Fruit fly (Drosophila melanogaster): Measurements from ENCODE around the gene CG2124.
"Not testable (repeated sequence)": the region's sequence is repeated elsewhere in the genome, so short reads cannot be mapped to it uniquely, and the experiment has no call there.

The CG2124 gene

DNA sequence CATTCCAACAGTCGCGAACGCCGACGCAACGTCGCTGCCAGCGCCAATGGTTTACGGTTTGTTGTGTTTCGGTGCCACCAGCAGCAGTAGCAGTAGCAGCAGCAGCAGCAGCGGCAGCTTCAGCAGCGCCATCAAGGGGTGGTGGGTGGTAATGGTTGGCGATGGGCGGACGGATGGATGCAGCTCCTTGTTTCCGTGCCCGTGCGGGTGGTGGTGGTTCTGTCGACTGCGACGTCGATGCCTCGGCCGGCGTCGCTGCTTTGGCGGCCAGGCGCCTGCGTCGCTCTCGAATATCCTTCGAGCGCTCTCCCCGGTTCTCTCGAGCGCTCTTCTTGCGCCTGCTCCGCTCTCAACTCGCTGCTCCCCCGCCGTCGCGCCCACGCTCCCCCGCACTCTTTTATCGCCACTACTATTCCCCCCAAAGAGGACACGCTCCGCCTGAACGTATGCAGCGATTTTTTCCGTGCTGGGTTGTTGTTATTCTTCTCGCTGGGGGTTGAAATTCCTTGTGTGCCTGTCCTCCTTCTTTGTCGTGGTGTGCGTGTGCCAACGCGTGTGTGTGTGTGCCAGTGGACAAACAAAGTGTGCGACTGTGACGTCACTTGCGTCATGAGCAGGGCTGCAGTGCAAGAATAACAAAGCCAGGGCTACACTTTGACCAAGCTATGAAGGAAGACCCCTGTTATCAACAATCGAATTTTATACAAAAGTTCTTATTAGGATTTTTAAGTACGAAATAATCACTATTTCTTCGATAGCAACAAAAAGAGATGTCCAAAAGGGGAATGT is 25.5 kb downstream of the CG2124 start:
- TF ChIP-seq noc (tag; optimal IDR thresholded peaks at IDR 0.05), result no peak

DNA sequence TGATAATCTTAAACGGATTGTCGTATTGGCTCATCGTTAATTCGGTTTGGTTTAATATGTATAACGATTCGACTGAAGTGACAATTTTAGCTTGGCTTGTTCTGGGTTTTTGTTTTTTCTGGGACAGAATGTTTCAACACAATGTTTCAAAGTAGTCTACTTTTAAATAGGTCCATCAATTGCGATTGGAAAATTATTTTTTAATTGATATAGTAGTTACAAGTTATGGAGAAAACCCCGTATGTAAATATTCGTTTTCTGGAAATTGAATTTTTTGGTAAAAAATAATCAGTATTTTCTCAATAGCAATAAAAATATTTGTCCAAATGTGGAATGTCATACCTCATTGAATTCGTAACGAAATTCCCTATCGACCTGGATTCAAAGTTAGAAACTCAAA is 27.2 kb downstream of the CG2124 start, which contains the start of gene Rab9Db:
Gene Rab9Db, minus strand, starts transcription at position 101 of the 400 bp plus-strand sequence.
- not testable (repeated sequence) for TF ChIP-seq noc (tag; optimal IDR thresholded peaks at IDR 0.05)

DNA sequence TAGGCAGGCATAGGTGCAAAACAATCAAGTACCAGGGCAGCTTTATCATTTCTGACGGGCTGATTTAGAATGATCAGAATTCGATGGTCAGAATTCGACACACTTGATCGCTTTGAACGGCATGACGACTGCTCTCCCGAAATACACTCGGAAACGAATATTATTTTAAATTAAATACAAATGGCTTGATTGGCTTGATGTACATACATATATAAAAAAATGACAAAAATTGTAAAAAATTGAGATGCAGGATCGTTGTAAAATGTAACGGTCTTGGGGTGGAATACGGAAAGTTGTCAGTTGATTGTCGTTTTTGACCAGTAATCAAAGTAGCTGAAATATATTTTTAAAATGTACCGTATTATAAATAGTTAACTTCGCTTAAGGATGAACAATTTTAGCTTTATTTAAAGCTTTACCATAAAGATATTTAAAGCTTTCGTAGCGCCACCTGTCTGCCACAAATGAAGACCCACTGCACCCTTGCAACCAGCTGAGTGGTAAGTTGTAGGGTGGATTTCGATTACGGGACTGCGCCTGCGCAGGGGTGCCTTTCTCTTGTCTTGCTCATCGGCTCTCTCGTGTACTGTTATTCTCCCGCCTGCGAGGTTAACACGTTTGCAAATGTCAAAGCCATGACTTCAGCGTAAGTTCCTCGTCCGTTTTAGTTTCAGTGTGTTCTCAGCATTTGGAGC is 31.3 kb downstream of the CG2124 start, which contains the start of the genes CG9806 and X11Lbeta:
Gene CG9806, minus strand, starts transcription at position 51 of the 695 bp plus-strand sequence.
Gene X11Lbeta, plus strand, starts transcription at position 676 of the 695 bp plus-strand sequence.
- TF ChIP-seq noc (tag; optimal IDR thresholded peaks at IDR 0.05), result no peak

DNA sequence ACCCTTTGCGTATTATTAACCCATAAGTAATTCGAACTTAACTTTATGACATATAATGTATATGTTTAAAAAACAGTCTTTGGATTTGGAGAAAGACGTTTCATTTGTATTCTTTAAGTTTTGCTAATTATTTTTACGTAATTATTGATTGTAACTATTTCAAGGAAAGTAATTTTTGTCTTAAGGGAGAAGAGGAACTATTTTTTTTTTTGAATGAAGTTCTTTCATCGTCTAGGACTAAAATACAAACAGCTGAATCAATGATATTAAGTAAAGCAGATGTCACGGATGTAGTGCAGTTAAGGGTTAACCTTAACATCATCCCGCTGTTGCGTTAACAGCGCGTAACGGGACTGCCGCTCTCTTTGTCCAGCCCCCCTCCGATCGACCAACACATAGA is 33.0 kb downstream of the CG2124 start:
- peak; percentile 15 for TF ChIP-seq noc (tag; optimal IDR thresholded peaks at IDR 0.05)

DNA sequence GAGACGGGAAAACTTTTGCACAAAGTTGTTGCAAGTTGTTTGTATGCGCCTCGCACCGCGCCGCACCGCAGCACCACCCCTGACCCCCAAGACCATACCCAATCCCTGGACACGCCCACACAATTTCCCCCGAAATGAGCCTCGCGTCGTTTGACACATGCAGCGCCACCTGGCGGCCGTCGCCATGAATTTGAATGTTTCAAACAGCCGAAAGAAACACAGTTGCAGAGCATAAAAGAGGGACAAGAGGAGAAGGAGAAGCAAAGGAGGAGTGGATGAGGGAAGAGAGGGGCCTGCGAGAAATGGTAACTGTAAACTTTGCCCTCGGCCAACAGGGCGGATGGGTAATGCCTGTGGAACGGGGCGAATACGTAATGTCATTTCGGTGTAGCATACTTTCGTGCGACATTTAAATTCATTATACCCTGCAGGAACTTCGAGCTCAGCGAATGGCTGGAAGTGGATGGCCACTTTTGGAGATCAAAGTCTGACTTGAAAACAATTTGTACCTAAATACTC is 46.4 kb downstream of the CG2124 start:
- no peak for TF ChIP-seq noc (tag; optimal IDR thresholded peaks at IDR 0.05)
